Worm (Caenorhabditis elegans) whole organism, L2 larva: Measurements from ENCODE around the gene K10C2.2.

ENCODE experiments used
- C34F6.9 ChIP-seq: fragments of 150-350 bp; optimal IDR thresholded peaks from 2 replicates; lab custom pipeline; 2014; ENCODE audit warnings: missing biosample characterization, missing genetic modification characterization
- F13H6.1 ChIP-seq: sonication (generic microtip); optimal IDR thresholded peaks from 2 replicates; lab custom pipeline; 2016; ENCODE audit warnings: missing genetic modification characterization, missing compliant biosample characterization
- blmp-1 ChIP-seq: sonication (generic microtip); optimal IDR thresholded peaks from 2 replicates; lab custom pipeline; 2017; ENCODE audit warnings: missing genetic modification characterization, mild to moderate bottlenecking, missing compliant biosample characterization, antibody characterized with exemption, moderate library complexity; ENCODE audit not compliant: insufficient read depth
- ceh-16 ChIP-seq: fragments of 150-350 bp; optimal IDR thresholded peaks from 2 replicates; lab custom pipeline; 2014; ENCODE audit warnings: missing biosample characterization, missing genetic modification characterization
- elt-1 ChIP-seq: fragments of 150-350 bp; optimal IDR thresholded peaks from 2 replicates; lab custom pipeline; 2014; ENCODE audit warnings: missing biosample characterization, missing genetic modification characterization
- lsy-2 ChIP-seq, 2 experiments: fragments of 150-350 bp in 1 of 2; sonication (generic microtip) in 1 of 2; optimal IDR thresholded peaks; 2 replicates each; lab custom pipeline; 2014 to 2017; ENCODE audit warnings: missing biosample characterization in 2 of 2, missing genetic modification characterization in 2 of 2
- mbf-1 ChIP-seq: sonication (generic microtip); optimal IDR thresholded peaks from 2 replicates; lab custom pipeline; 2017; ENCODE audit warnings: missing biosample characterization, missing genetic modification characterization
- nhr-25 ChIP-seq: fragments of 150-350 bp; sonication (generic microtip); optimal IDR thresholded peaks from 3 replicates; lab custom pipeline; 2014; ENCODE audit warnings: missing biosample characterization, missing genetic modification characterization
- sma-9 ChIP-seq, 2 experiments: fragments of 150-350 bp in 1 of 2; sonication (generic microtip) in 1 of 2; optimal IDR thresholded peaks; 2 replicates each; lab custom pipeline; 2014 to 2016; ENCODE audit warnings: missing genetic modification characterization in 2 of 2, mild to moderate bottlenecking in 1 of 2, missing biosample characterization in 1 of 2, missing compliant biosample characterization in 1 of 2, missing genetic modification reagents in 1 of 2, moderate library complexity in 1 of 2

The K10C2.2 gene

DNA sequence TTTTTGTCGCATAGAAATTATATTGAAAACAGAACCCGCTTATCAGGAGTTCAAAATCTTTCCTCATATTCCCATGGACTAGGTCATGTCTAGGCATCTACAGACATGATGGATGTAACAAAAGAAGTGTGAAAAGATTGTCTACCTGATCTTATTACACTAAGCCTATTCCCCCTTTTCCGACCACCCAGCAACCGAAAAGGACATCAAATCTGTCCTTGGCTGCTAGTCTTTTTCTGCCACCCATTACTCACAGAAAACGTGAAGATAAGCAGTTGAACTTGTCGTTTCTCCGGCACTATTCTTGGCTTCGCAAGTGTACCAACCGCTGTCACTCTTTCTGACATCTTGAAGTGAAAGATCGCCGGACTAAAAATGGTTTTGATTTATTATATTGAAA, 50.7 kb downstream of the K10C2.2 start:
- TF ChIP-seq F13H6.1 (tag; lab: Kevin White, UChicago) = no peak
- TF ChIP-seq C34F6.9 (tag; lab: Kevin White, UChicago) = no peak
- peak; percentile 80 for TF ChIP-seq ceh-16 (tag; lab: Kevin White, UChicago)
- peak; percentile 1 for TF ChIP-seq blmp-1
- TF ChIP-seq mbf-1 (tag; lab: Kevin White, UChicago) = no peak
- TF ChIP-seq lsy-2 (tag; optimal IDR thresholded peaks at IDR 0.05; lab: Kevin White, UChicago) = no peak
- peak; percentile 55 for TF ChIP-seq elt-1 (tag; lab: Kevin White, UChicago)
- peak; percentile 25 for TF ChIP-seq sma-9 (GFP tag; optimal IDR thresholded peaks at IDR 0.05; lab: Kevin White, UChicago)
- TF ChIP-seq sma-9 (tag; optimal IDR thresholded peaks at IDR 0.05; lab: Kevin White, UChicago) = no peak
- TF ChIP-seq nhr-25 (tag; lab: Kevin White, UChicago) = peak; percentile 51
- TF ChIP-seq, all 48 proteins: peak for 5
